Fruit fly (Drosophila melanogaster) whole organism, embryonic: Measurements from ENCODE around the gene CG32079.

Experiments used
- Atf-2 ChIP-seq: fragments of 200-800 bp; sonication (Bioruptor generic); optimal IDR thresholded peaks from 2 replicates; lab custom pipeline; 2016; ENCODE audit warnings: missing biosample characterization, missing genetic modification characterization
- CG11085 ChIP-seq: fragments of 200-800 bp; sonication (Bioruptor generic); IDR thresholded peaks from 2 replicates; pipeline ENCODE4 v1.3.6; 2022; ENCODE audit warnings: missing biosample characterization, missing genetic modification characterization
- CG12104 ChIP-seq: fragments of 200-800 bp; sonication (Bioruptor generic); optimal IDR thresholded peaks from 3 replicates; lab custom pipeline; 2016; ENCODE audit warnings: missing biosample characterization, missing genetic modification characterization
- CG12299 ChIP-seq: fragments of 200-800 bp; sonication (Bioruptor generic); optimal IDR thresholded peaks from 2 replicates; lab custom pipeline; 2018; ENCODE audit warnings: missing biosample characterization, mild to moderate bottlenecking, missing genetic modification characterization
- CG13424 ChIP-seq: fragments of 200-800 bp; sonication (Bioruptor generic); optimal IDR thresholded peaks from 2 replicates; lab custom pipeline; 2019; ENCODE audit warnings: missing biosample characterization, mild to moderate bottlenecking, missing genetic modification characterization, moderate library complexity
- CG13624 ChIP-seq: fragments of 200-800 bp; sonication (Bioruptor generic); optimal IDR thresholded peaks from 2 replicates; lab custom pipeline; 2016; ENCODE audit warnings: missing biosample characterization, missing genetic modification characterization
- CG14014 ChIP-seq: fragments of 200-800 bp; sonication (Bioruptor generic); IDR thresholded peaks from 2 replicates; pipeline ENCODE4 v1.3.6; 2022; ENCODE audit warnings: missing biosample characterization, missing genetic modification characterization
- CG14710 ChIP-seq: fragments of 200-800 bp; sonication (Bioruptor generic); optimal IDR thresholded peaks from 3 replicates; lab custom pipeline; 2019; ENCODE audit warnings: missing biosample characterization, mild to moderate bottlenecking, missing genetic modification characterization, moderate library complexity
- CG1529 ChIP-seq: fragments of 200-800 bp; sonication (Bioruptor generic); optimal IDR thresholded peaks from 3 replicates; lab custom pipeline; 2018; ENCODE audit warnings: missing biosample characterization, missing genetic modification characterization
- CG15601 ChIP-seq: fragments of 200-800 bp; sonication (Bioruptor generic); optimal IDR thresholded peaks from 3 replicates; lab custom pipeline; 2019; ENCODE audit warnings: missing biosample characterization, mild to moderate bottlenecking, missing genetic modification characterization, moderate library complexity
- CG1602 ChIP-seq: fragments of 200-800 bp; sonication (Bioruptor generic); optimal IDR thresholded peaks from 3 replicates; lab custom pipeline; 2016; ENCODE audit warnings: missing biosample characterization, missing genetic modification characterization
- CG16813 ChIP-seq: fragments of 200-800 bp; sonication (Bioruptor generic); IDR thresholded peaks from 3 replicates; pipeline ENCODE4 v1.3.6; 2022; ENCODE audit warnings: missing biosample characterization, missing genetic modification characterization; ENCODE audit not compliant: partially characterized antibody
- CG17361 ChIP-seq: fragments of 200-800 bp; sonication (Bioruptor generic); IDR thresholded peaks from 3 replicates; pipeline ENCODE4 v1.3.6; 2022; ENCODE audit warnings: missing biosample characterization, missing genetic modification characterization
- CG17802 ChIP-seq: fragments of 200-800 bp; sonication (Bioruptor generic); optimal IDR thresholded peaks from 2 replicates; lab custom pipeline; 2018; ENCODE audit warnings: missing biosample characterization, mild to moderate bottlenecking, missing genetic modification characterization, moderate library complexity
- CG1832 ChIP-seq: fragments of 200-800 bp; sonication (Bioruptor generic); optimal IDR thresholded peaks from 2 replicates; lab custom pipeline; 2017; ENCODE audit warnings: missing biosample characterization, mild to moderate bottlenecking, missing genetic modification characterization, inconsistent platforms
- CG2199 ChIP-seq: fragments of 200-800 bp; sonication (Bioruptor generic); IDR thresholded peaks from 3 replicates; pipeline ENCODE4 v1.3.6; 2022; ENCODE audit warnings: missing biosample characterization, missing genetic modification characterization
- CG2889 ChIP-seq: fragments of 200-800 bp; sonication (Bioruptor generic); IDR thresholded peaks from 3 replicates; pipeline ENCODE4 v1.3.6; 2022; ENCODE audit warnings: missing biosample characterization, missing genetic modification characterization
- CG31224 ChIP-seq: fragments of 200-800 bp; sonication (Bioruptor generic); IDR thresholded peaks from 2 replicates; pipeline ENCODE4 v1.3.6; 2022; ENCODE audit warnings: missing biosample characterization, missing genetic modification characterization
- CG33557 ChIP-seq: fragments of 200-800 bp; sonication (Bioruptor generic); optimal IDR thresholded peaks from 2 replicates; lab custom pipeline; 2019; ENCODE audit warnings: missing biosample characterization, mild to moderate bottlenecking, missing genetic modification characterization, moderate library complexity
- CG3407 ChIP-seq: fragments of 200-800 bp; sonication (Bioruptor generic); optimal IDR thresholded peaks from 2 replicates; lab custom pipeline; 2018; ENCODE audit warnings: missing biosample characterization, mild to moderate bottlenecking, missing genetic modification characterization
- CG34224 ChIP-seq: fragments of 200-800 bp; sonication (Bioruptor generic); IDR thresholded peaks from 3 replicates; pipeline ENCODE4 v1.3.6; 2022; ENCODE audit warnings: missing biosample characterization, missing genetic modification characterization; ENCODE audit not compliant: partially characterized antibody
- CG4282 ChIP-seq: fragments of 200-800 bp; sonication (Bioruptor generic); optimal IDR thresholded peaks from 2 replicates; lab custom pipeline; 2016; ENCODE audit warnings: missing biosample characterization, missing genetic modification characterization
- CG4707 ChIP-seq: fragments of 200-800 bp; sonication (Bioruptor generic); optimal IDR thresholded peaks from 2 replicates; lab custom pipeline; 2018; ENCODE audit warnings: missing biosample characterization, mild to moderate bottlenecking, missing genetic modification characterization, moderate library complexity
- CG8359 ChIP-seq: fragments of 200-800 bp; sonication (Bioruptor generic); optimal IDR thresholded peaks from 2 replicates; lab custom pipeline; 2017; ENCODE audit warnings: missing biosample characterization, mild to moderate bottlenecking, missing genetic modification characterization, borderline replicate concordance
- CG9215 ChIP-seq: fragments of 200-800 bp; sonication (Bioruptor generic); IDR thresholded peaks from 2 replicates; pipeline ENCODE4 v1.3.6; 2022; ENCODE audit warnings: missing biosample characterization, missing genetic modification characterization
- CHES-1-like ChIP-seq: fragments of 200-800 bp; sonication (Bioruptor generic); optimal IDR thresholded peaks from 2 replicates; lab custom pipeline; 2016; ENCODE audit warnings: missing biosample characterization, missing genetic modification characterization
- Fer2 ChIP-seq: fragments of 200-800 bp; sonication (Bioruptor generic); optimal IDR thresholded peaks from 2 replicates; lab custom pipeline; 2018; ENCODE audit warnings: missing biosample characterization, mild to moderate bottlenecking, missing genetic modification characterization, moderate library complexity
- Gug ChIP-seq: fragments of 200-800 bp; sonication (Bioruptor generic); IDR thresholded peaks from 4 replicates; pipeline ENCODE4 v1.3.6; 2022; ENCODE audit warnings: missing biosample characterization, missing genetic modification characterization
- Jarid2 ChIP-seq: fragments of 200-800 bp; sonication (Bioruptor generic); optimal IDR thresholded peaks from 3 replicates; lab custom pipeline; 2017; ENCODE audit warnings: mild to moderate bottlenecking, missing biosample characterization, missing genetic modification reagents, missing genetic modification characterization
- Opbp ChIP-seq: fragments of 200-800 bp; sonication (Bioruptor generic); IDR thresholded peaks from 3 replicates; pipeline ENCODE4 v1.3.6; 2022; ENCODE audit warnings: missing biosample characterization, missing genetic modification characterization; ENCODE audit not compliant: partially characterized antibody
- Rfx ChIP-seq: fragments of 200-800 bp; sonication (Bioruptor generic); IDR thresholded peaks from 2 replicates; pipeline ENCODE4 v1.3.6; 2022; ENCODE audit warnings: missing biosample characterization, missing genetic modification characterization
- Trl ChIP-seq, 3 experiments: fragments of >200 bp in 2 of 3; fragments of 200-800 bp in 1 of 3; sonication (Bioruptor generic) in 1 of 3; optimal IDR thresholded peaks; 2 replicates in 1 of 3; 3 replicates in 2 of 3; lab custom pipeline; 2016 to 2017; ENCODE audit warnings: missing biosample characterization in 1 of 3, missing genetic modification characterization in 1 of 3
- Xrp1 ChIP-seq: fragments of 200-800 bp; sonication (Bioruptor generic); IDR thresholded peaks from 2 replicates; pipeline ENCODE4 v1.3.6; 2022; ENCODE audit warnings: missing biosample characterization, missing genetic modification characterization
- cad ChIP-seq: fragments of >200 bp; optimal IDR thresholded peaks from 2 replicates; lab custom pipeline; 2017; ENCODE audit warnings: missing biosample characterization, missing genetic modification characterization
- ci ChIP-seq: fragments of 200-800 bp; sonication (Bioruptor generic); IDR thresholded peaks from 3 replicates; pipeline ENCODE4 v1.3.6; 2022; ENCODE audit warnings: missing biosample characterization, missing genetic modification characterization
- crol ChIP-seq: fragments of 200-800 bp; sonication (Bioruptor generic); IDR thresholded peaks from 2 replicates; pipeline ENCODE4 v1.3.6; 2022; ENCODE audit warnings: missing biosample characterization, missing genetic modification characterization
- ftz-f1 ChIP-seq: fragments of 200-800 bp; sonication (Bioruptor generic); optimal IDR thresholded peaks from 2 replicates; lab custom pipeline; 2016; ENCODE audit warnings: missing biosample characterization, missing genetic modification characterization
- gcm2 ChIP-seq: fragments of 200-800 bp; sonication (Bioruptor generic); optimal IDR thresholded peaks from 2 replicates; lab custom pipeline; 2016; ENCODE audit warnings: missing biosample characterization, missing genetic modification characterization
- gro ChIP-seq: fragments of 200-800 bp; sonication (Bioruptor generic); optimal IDR thresholded peaks from 2 replicates; lab custom pipeline; 2016; ENCODE audit warnings: missing biosample characterization, missing genetic modification characterization
- gsb ChIP-seq: fragments of 200-800 bp; sonication (Bioruptor generic); IDR thresholded peaks from 2 replicates; pipeline ENCODE4 v1.3.6; 2022; ENCODE audit warnings: missing biosample characterization, missing genetic modification characterization
- gt ChIP-seq: fragments of 200-800 bp; sonication (Bioruptor generic); IDR thresholded peaks from 2 replicates; pipeline ENCODE4 v1.3.6; 2022; ENCODE audit warnings: missing biosample characterization, missing genetic modification characterization
- h ChIP-seq: fragments of >200 bp; optimal IDR thresholded peaks from 2 replicates; lab custom pipeline; 2017
- mirr ChIP-seq: fragments of 200-800 bp; sonication (Bioruptor generic); optimal IDR thresholded peaks from 3 replicates; lab custom pipeline; 2018; ENCODE audit warnings: missing biosample characterization, mild to moderate bottlenecking, missing genetic modification characterization
- peb ChIP-seq: fragments of 200-800 bp; sonication (Bioruptor generic); IDR thresholded peaks from 2 replicates; pipeline ENCODE4 v1.3.6; 2022; ENCODE audit warnings: missing biosample characterization, missing genetic modification characterization
- shn ChIP-seq: fragments of 200-800 bp; sonication (Bioruptor generic); optimal IDR thresholded peaks from 3 replicates; lab custom pipeline; 2016; ENCODE audit warnings: missing biosample characterization, missing genetic modification characterization
- sisA ChIP-seq: fragments of 200-800 bp; sonication (Bioruptor generic); IDR thresholded peaks from 2 replicates; pipeline ENCODE4 v1.3.6; 2022; ENCODE audit warnings: missing biosample characterization, missing genetic modification characterization
- slp2 ChIP-seq: fragments of 200-800 bp; sonication (Bioruptor generic); optimal IDR thresholded peaks from 2 replicates; lab custom pipeline; 2016; ENCODE audit warnings: missing biosample characterization, missing genetic modification characterization
- sna ChIP-seq: fragments of 200-800 bp; sonication (Bioruptor generic); IDR thresholded peaks from 2 replicates; pipeline ENCODE4 v1.3.6; 2022; ENCODE audit warnings: missing biosample characterization, missing genetic modification characterization; ENCODE audit not compliant: partially characterized antibody
- yki ChIP-seq: fragments of >200 bp; optimal IDR thresholded peaks from 3 replicates; lab custom pipeline; 2018
- z ChIP-seq: fragments of 200-800 bp; sonication (Bioruptor generic); IDR thresholded peaks from 3 replicates; pipeline ENCODE4 v1.3.6; 2022; ENCODE audit warnings: missing biosample characterization, missing genetic modification characterization

CG32079 gene

dm6 chr3L:11045009-11045408 is 19.6 kb downstream of the CG32079 start (continued):
- TF ChIP-seq CG33557 (GFP tag; lab: Kevin White, UChicago) (peak; percentile 16), CG31224 (GFP tag; lab: Robert Waterston, UW) (peak; percentile 30; the same call in 1 of the 2 replicates)

dm6 chr3L:11046559-11046958 is 21.2 kb downstream of the CG32079 start:
- no peak for TF ChIP-seq CG14710 (tag; lab: Kevin White, UChicago)
- peak; percentile 67 for TF ChIP-seq CG1832
- TF ChIP-seq CG14014 (GFP tag; lab: Robert Waterston, UW): no peak
- 0 out of 3 replicates have a peak, but pooled peaks have one; percentile 18 for TF ChIP-seq Opbp (GFP tag; lab: Robert Waterston, UW)
- TF ChIP-seq CG9215 (GFP tag; lab: Robert Waterston, UW): no peak
- no peak for TF ChIP-seq gcm2 (GFP tag; lab: Kevin White, UChicago)
- TF ChIP-seq CG1529: peak; percentile 97
- TF ChIP-seq Atf-2: no peak
- peak; percentile 91 for TF ChIP-seq crol
- 0 out of 3 replicates have a peak, but pooled peaks have one; percentile 35 for TF ChIP-seq ci (GFP tag; lab: Robert Waterston, UW)
- 0 out of 2 replicates have a peak, but pooled peaks have one; percentile 10 for TF ChIP-seq Rfx
- no peak for TF ChIP-seq gro (GFP tag; lab: Kevin White, UChicago)
- no peak for TF ChIP-seq CG8359 (GFP tag; lab: Kevin White, UChicago)
- peak; percentile 87 for TF ChIP-seq z (GFP tag; lab: Robert Waterston, UW)
- TF ChIP-seq CG11085 (GFP tag; lab: Robert Waterston, UW): no peak
- TF ChIP-seq CG12299 (tag; lab: Kevin White, UChicago): no peak
- no peak for TF ChIP-seq CG4282 (GFP tag; lab: Kevin White, UChicago)
- 0 out of 3 replicates have a peak, but pooled peaks have one; percentile 16 for TF ChIP-seq CG2199 (GFP tag; lab: Robert Waterston, UW)
- no peak for TF ChIP-seq CG15601 (tag; lab: Kevin White, UChicago)
- no peak for TF ChIP-seq CG17361 (GFP tag; lab: Robert Waterston, UW)
- TF ChIP-seq gt (GFP tag; lab: Robert Waterston, UW): no peak
- TF ChIP-seq peb (GFP tag; lab: Robert Waterston, UW): no peak
- TF ChIP-seq CHES-1-like (GFP tag; lab: Kevin White, UChicago): no peak
- no peak for TF ChIP-seq CG31224 (GFP tag; lab: Robert Waterston, UW)
- no peak for TF ChIP-seq h (lab: Kevin White, UChicago)
- no peak for TF ChIP-seq CG17802
- no peak for TF ChIP-seq sisA (GFP tag; lab: Robert Waterston, UW)
- TF ChIP-seq Fer2: no peak
- no peak for TF ChIP-seq gsb
- no peak for TF ChIP-seq slp2 (GFP tag; lab: Kevin White, UChicago)
- TF ChIP-seq yki (lab: Kevin White, UChicago): peak; percentile 68
- TF ChIP-seq cad: peak; percentile 29
- TF ChIP-seq CG13624 (GFP tag; lab: Kevin White, UChicago): no peak
- TF ChIP-seq CG3407 (GFP tag; lab: Kevin White, UChicago): no peak
- TF ChIP-seq CG34224 (GFP tag; lab: Robert Waterston, UW): no peak
- TF ChIP-seq mirr: no peak
- TF ChIP-seq CG1602 (GFP tag; lab: Kevin White, UChicago): no peak
- no peak for TF ChIP-seq ftz-f1 (GFP tag; lab: Kevin White, UChicago)
- no peak for TF ChIP-seq Xrp1
- TF ChIP-seq shn (GFP tag; lab: Kevin White, UChicago): no peak
- no peak for TF ChIP-seq CG4707 (GFP tag; lab: Kevin White, UChicago)
- no peak for TF ChIP-seq CG12104 (GFP tag; lab: Kevin White, UChicago)
- peak; percentile 16 for TF ChIP-seq Jarid2 (GFP tag; lab: Kevin White, UChicago)
- no peak for TF ChIP-seq CG2889 (GFP tag; lab: Robert Waterston, UW)
- no peak for TF ChIP-seq Gug
- peak; percentile 72 to 94 for TF ChIP-seq Trl (optimal IDR thresholded peaks at IDR 0.05; lab: Kevin White, UChicago)
- no peak for TF ChIP-seq Trl (GFP tag; optimal IDR thresholded peaks at IDR 0.05; lab: Kevin White, UChicago)
- no peak for TF ChIP-seq sna (GFP tag; lab: Robert Waterston, UW)
- no peak for TF ChIP-seq CG13424 (tag; lab: Kevin White, UChicago)
- no peak for TF ChIP-seq CG16813 (GFP tag; lab: Robert Waterston, UW)
